Worm (Caenorhabditis elegans) whole organism, young adult: Measurements from ENCODE around the gene cif-1.
A peak's percentile ranks its signal among the peaks of the same experiment; 100 is the strongest.

Experiments
- B0019.2 ChIP-seq: fragments of 200-800 bp; sonication (Bioruptor generic); conservative IDR thresholded peaks from 2 replicates; pipeline ENCODE4 v1.3.6; 2022; ENCODE audit warnings: missing genetic modification reagents, missing genetic modification characterization, missing compliant biosample characterization
- B0336.3 ChIP-seq: fragments of 200-800 bp; sonication (Bioruptor generic); IDR thresholded peaks from 2 replicates; pipeline ENCODE4 v1.3.6; 2022; ENCODE audit warnings: missing genetic modification characterization, missing compliant biosample characterization
- C06A6.2 ChIP-seq: fragments of 200-800 bp; sonication (Bioruptor generic); conservative IDR thresholded peaks from 2 replicates; pipeline ENCODE4 v1.3.6; 2022; ENCODE audit warnings: missing genetic modification characterization, missing compliant biosample characterization
- C17E4.6 ChIP-seq: fragments of 200-800 bp; sonication (Bioruptor generic); IDR thresholded peaks from 2 replicates; pipeline ENCODE4 v1.3.6; 2022; ENCODE audit warnings: missing genetic modification reagents, missing genetic modification characterization, missing compliant biosample characterization
- F22D6.2 ChIP-seq: sonication (generic microtip); optimal IDR thresholded peaks from 2 replicates; lab custom pipeline; 2016; ENCODE audit warnings: mild to moderate bottlenecking, missing genetic modification characterization, missing compliant biosample characterization
- F39B2.1 ChIP-seq: fragments of 200-800 bp; sonication (Bioruptor generic); IDR thresholded peaks from 2 replicates; pipeline ENCODE4 v1.3.6; 2022; ENCODE audit warnings: missing genetic modification reagents, missing genetic modification characterization, missing compliant biosample characterization
- K12H6.12 ChIP-seq: fragments of 200-800 bp; sonication (Bioruptor generic); optimal IDR thresholded peaks from 2 replicates; lab custom pipeline; 2018; ENCODE audit warnings: mild to moderate bottlenecking, missing genetic modification characterization, missing compliant biosample characterization
- T07F8.4 ChIP-seq: sonication (generic microtip); optimal IDR thresholded peaks from 2 replicates; lab custom pipeline; 2016; ENCODE audit warnings: mild to moderate bottlenecking, missing genetic modification characterization, moderate library complexity, missing compliant biosample characterization
- Y56A3A.18 ChIP-seq: fragments of 200-800 bp; sonication (Bioruptor generic); IDR thresholded peaks from 2 replicates; pipeline ENCODE4 v1.3.6; 2022; ENCODE audit warnings: missing genetic modification reagents, missing genetic modification characterization, missing compliant biosample characterization
- Y67H2A.10 ChIP-seq: fragments of 200-800 bp; sonication (Bioruptor generic); conservative IDR thresholded peaks from 2 replicates; pipeline ENCODE4 v1.3.6; 2022; ENCODE audit warnings: missing genetic modification reagents, missing genetic modification characterization, missing compliant biosample characterization
- Y79H2A.3 ChIP-seq: fragments of 200-800 bp; sonication (Bioruptor generic); conservative IDR thresholded peaks from 2 replicates; pipeline ENCODE4 v1.3.6; 2022; ENCODE audit warnings: missing genetic modification reagents, missing genetic modification characterization, missing compliant biosample characterization
- atf-7 ChIP-seq: sonication (generic microtip); optimal IDR thresholded peaks from 2 replicates; lab custom pipeline; 2017; ENCODE audit warnings: mild to moderate bottlenecking, missing genetic modification characterization, missing compliant biosample characterization
- athp-1 ChIP-seq: sonication (generic microtip); optimal IDR thresholded peaks from 2 replicates; lab custom pipeline; 2017; ENCODE audit warnings: mild to moderate bottlenecking, missing genetic modification characterization, missing compliant biosample characterization
- attf-3 ChIP-seq: fragments of 200-800 bp; sonication (Bioruptor generic); conservative IDR thresholded peaks from 2 replicates; pipeline ENCODE4 v1.3.6; 2022; ENCODE audit warnings: missing genetic modification reagents, missing genetic modification characterization, missing compliant biosample characterization
- bed-1 ChIP-seq: fragments of 200-800 bp; sonication (Bioruptor generic); IDR thresholded peaks from 2 replicates; pipeline ENCODE4 v1.3.6; 2022; ENCODE audit warnings: missing genetic modification reagents, missing genetic modification characterization, missing compliant biosample characterization
- cebp-1 ChIP-seq, 2 experiments: fragments of 200-800 bp in 1 of 2; sonication (Bioruptor generic) in 1 of 2; sonication (generic microtip) in 1 of 2; IDR thresholded peaks in 1 of 2; optimal IDR thresholded peaks in 1 of 2; 2 replicates each; pipeline versions ENCODE4 v1.3.6 to Lab custom; 2017 to 2022; ENCODE audit warnings: missing compliant biosample characterization in 2 of 2, missing genetic modification characterization in 2 of 2, mild to moderate bottlenecking in 1 of 2, missing genetic modification reagents in 1 of 2, moderate library complexity in 1 of 2
- cebp-2 ChIP-seq: fragments of 200-800 bp; sonication (Bioruptor generic); IDR thresholded peaks from 2 replicates; pipeline ENCODE4 v1.3.6; 2022; ENCODE audit warnings: missing genetic modification characterization, missing compliant biosample characterization
- ceh-40 ChIP-seq: fragments of 200-800 bp; sonication (Bioruptor generic); IDR thresholded peaks from 2 replicates; pipeline ENCODE4 v1.3.6; 2022; ENCODE audit warnings: missing genetic modification characterization, missing compliant biosample characterization
- ceh-58 ChIP-seq: fragments of 200-800 bp; sonication (Bioruptor generic); IDR thresholded peaks from 2 replicates; pipeline ENCODE4 v1.3.6; 2022; ENCODE audit warnings: missing genetic modification characterization, missing compliant biosample characterization
- ceh-91 ChIP-seq: fragments of 200-800 bp; sonication (Bioruptor generic); IDR thresholded peaks from 2 replicates; pipeline ENCODE4 v1.3.6; 2022; ENCODE audit warnings: missing genetic modification reagents, missing genetic modification characterization, missing compliant biosample characterization
- chd-7 ChIP-seq: sonication (generic microtip); optimal IDR thresholded peaks from 2 replicates; lab custom pipeline; 2016; ENCODE audit warnings: mild to moderate bottlenecking, missing genetic modification characterization, moderate library complexity, missing compliant biosample characterization
- die-1 ChIP-seq: sonication (generic microtip); optimal IDR thresholded peaks from 2 replicates; lab custom pipeline; 2016; ENCODE audit warnings: missing genotype, mild to moderate bottlenecking, missing genetic modification characterization, missing compliant biosample characterization
- dox-1 ChIP-seq: fragments of 200-800 bp; sonication (Bioruptor generic); IDR thresholded peaks from 2 replicates; pipeline ENCODE4 v1.3.6; 2022; ENCODE audit warnings: missing genetic modification reagents, missing genetic modification characterization, missing compliant biosample characterization
- egl-18 ChIP-seq: fragments of 200-800 bp; sonication (Bioruptor generic); IDR thresholded peaks from 2 replicates; pipeline ENCODE4 v1.3.6; 2022; ENCODE audit warnings: missing genetic modification reagents, missing genetic modification characterization, missing compliant biosample characterization
- egrh-3 ChIP-seq: fragments of 200-800 bp; sonication (Bioruptor generic); IDR thresholded peaks from 2 replicates; pipeline ENCODE4 v1.3.6; 2022; ENCODE audit warnings: missing genetic modification reagents, missing genetic modification characterization, missing compliant biosample characterization
- him-1 ChIP-seq: sonication (generic microtip); optimal IDR thresholded peaks from 2 replicates; lab custom pipeline; 2016; ENCODE audit warnings: missing genotype, missing genetic modification reagents, missing genetic modification characterization, missing compliant biosample characterization
- hmg-1.2 ChIP-seq: fragments of 200-800 bp; sonication (Bioruptor generic); IDR thresholded peaks from 2 replicates; pipeline ENCODE4 v1.3.6; 2022; ENCODE audit warnings: missing genetic modification reagents, missing genetic modification characterization, missing compliant biosample characterization
- hsf-1 ChIP-seq: fragments of 200-800 bp; sonication (Bioruptor generic); IDR thresholded peaks from 2 replicates; pipeline ENCODE4 v1.3.6; 2022; ENCODE audit warnings: missing genetic modification reagents, missing genetic modification characterization, missing compliant biosample characterization
- lag-1 ChIP-seq: fragments of 200-800 bp; sonication (Bioruptor generic); IDR thresholded peaks from 2 replicates; pipeline ENCODE4 v1.3.6; 2022; ENCODE audit warnings: missing genetic modification reagents, missing genetic modification characterization, missing compliant biosample characterization
- let-526 ChIP-seq: fragments of 200-800 bp; sonication (Bioruptor generic); IDR thresholded peaks from 2 replicates; pipeline ENCODE4 v1.3.6; 2022; ENCODE audit warnings: missing genetic modification reagents, missing genetic modification characterization, missing compliant biosample characterization
- let-607 ChIP-seq, 2 experiments: fragments of 200-800 bp in 1 of 2; sonication (Bioruptor generic) in 1 of 2; sonication (generic microtip) in 1 of 2; optimal IDR thresholded peaks; 2 replicates each; lab custom pipeline; 2016 to 2018; ENCODE audit warnings: mild to moderate bottlenecking in 2 of 2, missing compliant biosample characterization in 2 of 2, missing genetic modification characterization in 2 of 2, moderate library complexity in 2 of 2, missing genotype in 1 of 2
- lin-26 ChIP-seq: fragments of 200-800 bp; sonication (Bioruptor generic); IDR thresholded peaks from 2 replicates; pipeline ENCODE4 v1.3.6; 2022; ENCODE audit warnings: missing genetic modification reagents, missing genetic modification characterization, missing compliant biosample characterization
- lin-54 ChIP-seq: fragments of 200-800 bp; sonication (Bioruptor generic); optimal IDR thresholded peaks from 2 replicates; lab custom pipeline; 2018; ENCODE audit warnings: mild to moderate bottlenecking, missing genetic modification characterization, missing compliant biosample characterization
- lsl-1 ChIP-seq: fragments of 200-800 bp; sonication (Bioruptor generic); optimal IDR thresholded peaks from 2 replicates; lab custom pipeline; 2018; ENCODE audit warnings: mild to moderate bottlenecking, missing genetic modification characterization, moderate library complexity, missing compliant biosample characterization
- madf-6 ChIP-seq: fragments of 200-800 bp; sonication (Bioruptor generic); IDR thresholded peaks from 2 replicates; pipeline ENCODE4 v1.3.6; 2022; ENCODE audit warnings: missing genetic modification reagents, missing genetic modification characterization, missing compliant biosample characterization
- madf-8 ChIP-seq: fragments of 200-800 bp; sonication (Bioruptor generic); conservative IDR thresholded peaks from 2 replicates; pipeline ENCODE4 v1.3.6; 2022; ENCODE audit warnings: missing genetic modification reagents, missing genetic modification characterization, missing compliant biosample characterization
- mel-28 ChIP-seq: sonication (generic microtip); optimal IDR thresholded peaks from 2 replicates; lab custom pipeline; 2016; ENCODE audit warnings: borderline replicate concordance, mild to moderate bottlenecking, missing genetic modification characterization, missing compliant biosample characterization
- nfya-2 ChIP-seq: fragments of 200-800 bp; sonication (Bioruptor generic); IDR thresholded peaks from 2 replicates; pipeline ENCODE4 v1.3.6; 2022; ENCODE audit warnings: missing genetic modification reagents, missing genetic modification characterization, missing compliant biosample characterization
- nhr-80 ChIP-seq: sonication (generic microtip); optimal IDR thresholded peaks from 2 replicates; lab custom pipeline; 2016; ENCODE audit warnings: missing genetic modification characterization, missing compliant biosample characterization
- rcor-1 ChIP-seq: fragments of 200-800 bp; sonication (Bioruptor generic); IDR thresholded peaks from 2 replicates; pipeline ENCODE4 v1.3.6; 2022; ENCODE audit warnings: missing genetic modification reagents, missing genetic modification characterization, missing compliant biosample characterization
- repo-1 ChIP-seq: sonication (generic microtip); optimal IDR thresholded peaks from 2 replicates; lab custom pipeline; 2017; ENCODE audit warnings: mild to moderate bottlenecking, missing genetic modification characterization, missing compliant biosample characterization
- sea-2 ChIP-seq: fragments of 200-800 bp; sonication (Bioruptor generic); IDR thresholded peaks from 2 replicates; pipeline ENCODE4 v1.3.6; 2022; ENCODE audit warnings: missing genetic modification characterization, missing compliant biosample characterization
- tbp1 ChIP-seq: fragments of 200-800 bp; sonication (Bioruptor generic); optimal IDR thresholded peaks from 2 replicates; lab custom pipeline; 2018; ENCODE audit warnings: mild to moderate bottlenecking, missing genetic modification characterization, missing compliant biosample characterization
- ztf-25 ChIP-seq: fragments of 200-800 bp; sonication (Bioruptor generic); IDR thresholded peaks from 2 replicates; pipeline ENCODE4 v1.3.6; 2022; ENCODE audit warnings: missing genetic modification reagents, missing genetic modification characterization, missing compliant biosample characterization
- ztf-28 ChIP-seq: fragments of 200-800 bp; sonication (Bioruptor generic); IDR thresholded peaks from 2 replicates; pipeline ENCODE4 v1.3.6; 2022; ENCODE audit warnings: missing genetic modification reagents, missing genetic modification characterization, missing compliant biosample characterization
- ztf-3 ChIP-seq: fragments of 200-800 bp; sonication (Bioruptor generic); optimal IDR thresholded peaks from 2 replicates; lab custom pipeline; 2018; ENCODE audit warnings: mild to moderate bottlenecking, missing genetic modification characterization, missing compliant biosample characterization
- ztf-6 ChIP-seq: fragments of 200-800 bp; sonication (Bioruptor generic); IDR thresholded peaks from 2 replicates; pipeline ENCODE4 v1.3.6; 2022; ENCODE audit warnings: missing genetic modification reagents, missing genetic modification characterization, missing compliant biosample characterization

Gene cif-1

ce11 chrIV:4725478-4725920 lies 14.9 kb upstream of the cif-1 start (continued):
- TF ChIP-seq mel-28 (tag; lab: Kevin White, UChicago) (peak; percentile 12), rcor-1 (GFP tag; lab: Robert Waterston, UW) (peak; percentile 99), ceh-40 (peak; percentile 93), B0336.3 (GFP tag; lab: Robert Waterston, UW) (peak; percentile 92), C17E4.6 (GFP tag; lab: Robert Waterston, UW) (peak; percentile 99), sea-2 (GFP tag; lab: Robert Waterston, UW) (peak; percentile 99), ztf-6 (GFP tag; lab: Robert Waterston, UW) (peak; percentile 99), F22D6.2 (peak; percentile 88), ztf-25 (peak; percentile 98), chd-7 (peak; percentile 67), atf-7 (tag; lab: Kevin White, UChicago) (peak; percentile 80), Y79H2A.3 (GFP tag; lab: Robert Waterston, UW) (peak; percentile 95), lag-1 (GFP tag; lab: Robert Waterston, UW) (peak; percentile 100), B0019.2 (GFP tag; lab: Robert Waterston, UW) (peak; percentile 95), let-526 (GFP tag; lab: Robert Waterston, UW) (peak; percentile 100), repo-1 (peak; percentile 72), Y67H2A.10 (peak; percentile 97), nfya-2 (peak; percentile 98), hmg-1.2 (peak; percentile 100), lsl-1 (GFP tag; lab: Kevin White, UChicago) (peak; percentile 70), ztf-3 (peak; percentile 62), bed-1 (GFP tag; lab: Robert Waterston, UW) (peak; percentile 100), athp-1 (tag; lab: Kevin White, UChicago) (peak; percentile 52), egl-18 (peak; percentile 100), cebp-1 (GFP tag; IDR thresholded peaks at IDR 0.05; lab: Robert Waterston, UW) (peak; percentile 97), cebp-1 (tag; optimal IDR thresholded peaks at IDR 0.05; lab: Kevin White, UChicago) (peak; percentile 91), K12H6.12 (tag; lab: Kevin White, UChicago) (peak; percentile 75), ztf-28 (GFP tag; lab: Robert Waterston, UW) (peak; percentile 99), Y56A3A.18 (GFP tag; lab: Robert Waterston, UW) (peak; percentile 99), lin-54 (GFP tag; lab: Kevin White, UChicago) (peak; percentile 79), dox-1 (GFP tag; lab: Robert Waterston, UW) (peak; percentile 100), him-1 (tag; lab: Kevin White, UChicago) (peak; percentile 17), lin-26 (GFP tag; lab: Robert Waterston, UW) (peak; percentile 96), F39B2.1 (peak; percentile 96), T07F8.4 (tag; lab: Kevin White, UChicago) (peak; percentile 39), madf-6 (GFP tag; lab: Robert Waterston, UW) (peak; percentile 89), nhr-80 (tag; lab: Kevin White, UChicago) (peak; percentile 74), attf-3 (GFP tag; lab: Robert Waterston, UW) (peak; percentile 91), hsf-1 (peak; percentile 95), let-607 (tag; optimal IDR thresholded peaks at IDR 0.05; lab: Kevin White, UChicago) (peak; percentile 24 to 95), madf-8 (GFP tag; lab: Robert Waterston, UW) (peak; percentile 89), egrh-3 (peak; percentile 87), die-1 (peak; percentile 6), C06A6.2 (peak; percentile 99), tbp1 (GFP tag; lab: Kevin White, UChicago) (peak; percentile 38), ceh-91 (peak; percentile 98), ceh-58 (GFP tag; lab: Robert Waterston, UW) (0 out of 2 replicates have a peak, but pooled peaks have one; percentile 87), cebp-2 (GFP tag; lab: Robert Waterston, UW) (peak; percentile 99)
- TF ChIP-seq, all 124 proteins: peak for 86; not testable (repeated sequence) for 38
